Worm (Caenorhabditis elegans): ENCODE results near the gene C17C3.24.
A peak's percentile ranks its signal among the peaks of the same experiment; 100 is the strongest.

Gene C17C3.24

DNA sequence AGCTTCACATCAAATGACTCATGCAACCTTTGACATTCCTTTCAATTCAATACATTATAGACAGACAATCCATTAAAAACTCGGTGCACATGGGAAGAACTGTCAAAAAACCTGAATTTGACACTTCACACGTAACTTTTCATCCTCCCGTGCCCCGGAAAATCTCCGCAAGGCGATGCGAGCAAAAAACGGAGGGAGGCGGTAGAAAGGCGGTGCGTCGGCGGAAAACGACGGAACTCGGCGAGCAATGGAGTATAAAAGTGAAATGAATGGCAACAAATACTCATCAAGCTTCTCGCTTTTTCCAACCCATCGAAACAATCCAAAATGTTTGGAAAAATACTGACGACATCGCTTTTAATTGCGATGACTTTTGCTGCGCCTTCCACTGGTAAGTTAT lies 36.5 kb upstream of the C17C3.24 start, which contains the start of gene T25E4.1:
T25E4.1 (plus strand) TSS at position 301 of the 400 bp plus-strand sequence.
- no peak for TF ChIP-seq ccch-3 (GFP tag; optimal IDR thresholded peaks at IDR 0.05)
- TF ChIP-seq efl-1 (GFP tag; optimal IDR thresholded peaks at IDR 0.05) = no peak
- no peak for TF ChIP-seq snpc-4 (GFP tag; optimal IDR thresholded peaks at IDR 0.05)
- no peak for TF ChIP-seq snpc-4 (tag; optimal IDR thresholded peaks at IDR 0.05)
- TF ChIP-seq lin-26 (GFP tag; IDR thresholded peaks at IDR 0.05) = no peak
- no peak for TF ChIP-seq B0261.1 (tag; optimal IDR thresholded peaks at IDR 0.05)
- TF ChIP-seq T07F8.4 (tag; optimal IDR thresholded peaks at IDR 0.05) = no peak
- TF ChIP-seq lsl-1 (GFP tag; optimal IDR thresholded peaks at IDR 0.05) = no peak
- no peak for TF ChIP-seq K11D2.4 (GFP tag; IDR thresholded peaks at IDR 0.05)
- no peak for TF ChIP-seq rcor-1 (GFP tag; IDR thresholded peaks at IDR 0.05)

ce11 chrII:5577060-5577459 lies 35.5 kb upstream of the C17C3.24 start:
- TF ChIP-seq B0336.3 (GFP tag; IDR thresholded peaks at IDR 0.05) = 0 out of 2 replicates have a peak, but pooled peaks have one; percentile 28
- no peak for TF ChIP-seq bed-1 (GFP tag; IDR thresholded peaks at IDR 0.05)
- TF ChIP-seq Y53G8AR.9 (GFP tag; conservative IDR thresholded peaks at IDR 0.05) = no peak
- no peak for TF ChIP-seq snpc-1.1 (tag; optimal IDR thresholded peaks at IDR 0.05; ENCODE audit: insufficient read depth)
- no peak for TF ChIP-seq sea-2 (GFP tag; IDR thresholded peaks at IDR 0.05)
- TF ChIP-seq ztf-28 (GFP tag; IDR thresholded peaks at IDR 0.05) = no peak
- TF ChIP-seq F49E8.2 (tag; optimal IDR thresholded peaks at IDR 0.05; ENCODE audit: insufficient read depth) = no peak
- no peak for TF ChIP-seq egrh-3 (GFP tag; IDR thresholded peaks at IDR 0.05)
- no peak for TF ChIP-seq hlh-12 (tag; optimal IDR thresholded peaks at IDR 0.05)
- TF ChIP-seq him-1 (tag; optimal IDR thresholded peaks at IDR 0.05) = peak; percentile 80
- TF ChIP-seq D2030.7 (GFP tag; IDR thresholded peaks at IDR 0.05) = 0 out of 2 replicates have a peak, but pooled peaks have one; percentile 26
- peak; percentile 71 for TF ChIP-seq hmg-1.2 (GFP tag; IDR thresholded peaks at IDR 0.05)
- no peak for TF ChIP-seq efl-1 (GFP tag; optimal IDR thresholded peaks at IDR 0.05)
- TF ChIP-seq chd-7 (tag; optimal IDR thresholded peaks at IDR 0.05) = peak; percentile 56
- TF ChIP-seq mxl-1 (tag; optimal IDR thresholded peaks at IDR 0.05) = peak; percentile 41
- TF ChIP-seq Y56A3A.18 (GFP tag; IDR thresholded peaks at IDR 0.05) = 0 out of 2 replicates have a peak, but pooled peaks have one; percentile 55
- TF ChIP-seq egl-18 (GFP tag; IDR thresholded peaks at IDR 0.05) = no peak
- TF ChIP-seq athp-1 (tag; optimal IDR thresholded peaks at IDR 0.05) = peak; percentile 50
- peak; percentile 24 for TF ChIP-seq T07F8.4 (tag; optimal IDR thresholded peaks at IDR 0.05)
- no peak for TF ChIP-seq sdz-38 (tag; optimal IDR thresholded peaks at IDR 0.05)
- TF ChIP-seq K11D2.4 (GFP tag; IDR thresholded peaks at IDR 0.05) = no peak
- TF ChIP-seq K12H6.12 (tag; optimal IDR thresholded peaks at IDR 0.05) = no peak
- no peak for TF ChIP-seq let-526 (GFP tag; IDR thresholded peaks at IDR 0.05)
- TF ChIP-seq Y95B8A.8 (GFP tag; IDR thresholded peaks at IDR 0.05) = no peak
- peak; percentile 15 for TF ChIP-seq repo-1 (tag; optimal IDR thresholded peaks at IDR 0.05)
- 0 out of 2 replicates have a peak, but pooled peaks have one; percentile 30 for TF ChIP-seq aptf-2 (GFP tag; conservative IDR thresholded peaks at IDR 0.05)
- peak; percentile 56 for TF ChIP-seq mes-4 (tag; optimal IDR thresholded peaks at IDR 0.05)
- TF ChIP-seq dpff-1 (tag; optimal IDR thresholded peaks at IDR 0.05) = no peak
- peak; percentile 22 for TF ChIP-seq snpc-3.4 (tag; optimal IDR thresholded peaks at IDR 0.05)
- peak; percentile 59; the same call in 1 of the 2 replicates for TF ChIP-seq ceh-40 (GFP tag; IDR thresholded peaks at IDR 0.05)
- TF ChIP-seq F57A8.1 (GFP tag; optimal IDR thresholded peaks at IDR 0.05) = no peak
- peak; percentile 54 for TF ChIP-seq snpc-4 (GFP tag; optimal IDR thresholded peaks at IDR 0.05)
- TF ChIP-seq snpc-4 (tag; optimal IDR thresholded peaks at IDR 0.05) = peak; percentile 25 to 86 (median 70)
- 0 out of 2 replicates have a peak, but pooled peaks have one; percentile 46 for TF ChIP-seq mcd-1 (GFP tag; IDR thresholded peaks at IDR 0.05)
- no peak for TF ChIP-seq F10E7.11 (tag; optimal IDR thresholded peaks at IDR 0.05)
- TF ChIP-seq T26A5.8 (tag; optimal IDR thresholded peaks at IDR 0.05) = no peak
- no peak for TF ChIP-seq ztf-25 (GFP tag; IDR thresholded peaks at IDR 0.05)
- peak; percentile 28 for TF ChIP-seq nhr-80 (tag; optimal IDR thresholded peaks at IDR 0.05)
- no peak for TF ChIP-seq xnd-1 (tag; optimal IDR thresholded peaks at IDR 0.05)
- TF ChIP-seq ets-4 (GFP tag; optimal IDR thresholded peaks at IDR 0.05) = no peak
- TF ChIP-seq aptf-3 (GFP tag; IDR thresholded peaks at IDR 0.05) = no peak
- peak; percentile 80 for TF ChIP-seq snpc-1.3 (tag; optimal IDR thresholded peaks at IDR 0.05; ENCODE audit: insufficient read depth)

Data from whole organism, young adult.